Fruit fly (Drosophila melanogaster) whole organism, embryonic: ENCODE measurements around the gene CG11342.

Experiments
- Adf1 ChIP-seq: fragments of 200-800 bp; sonication (Bioruptor generic); IDR thresholded peaks from 2 replicates; pipeline ENCODE4 v1.3.6; 2022; ENCODE audit warnings: missing biosample characterization, missing genetic modification characterization
- Aef1 ChIP-seq: fragments of 200-800 bp; sonication (Bioruptor generic); IDR thresholded peaks from 3 replicates; pipeline ENCODE4 v1.3.6; 2022; ENCODE audit warnings: missing biosample characterization, missing genetic modification characterization
- CG10543 ChIP-seq: fragments of 200-800 bp; sonication (Bioruptor generic); optimal IDR thresholded peaks from 3 replicates; lab custom pipeline; 2017; ENCODE audit warnings: missing biosample characterization, mild to moderate bottlenecking, missing genetic modification characterization, moderate library complexity
- CG11247 ChIP-seq: fragments of 200-800 bp; sonication (Bioruptor generic); IDR thresholded peaks from 2 replicates; pipeline ENCODE4 v1.3.6; 2022; ENCODE audit warnings: missing biosample characterization, missing genetic modification characterization
- CG12104 ChIP-seq: fragments of 200-800 bp; sonication (Bioruptor generic); optimal IDR thresholded peaks from 3 replicates; lab custom pipeline; 2016; ENCODE audit warnings: missing biosample characterization, missing genetic modification characterization
- CG13894 ChIP-seq: fragments of 200-800 bp; sonication (Bioruptor generic); optimal IDR thresholded peaks from 3 replicates; lab custom pipeline; 2018; ENCODE audit warnings: missing biosample characterization, mild to moderate bottlenecking, missing genetic modification characterization, moderate library complexity
- CG15269 ChIP-seq: fragments of 200-800 bp; sonication (Bioruptor generic); optimal IDR thresholded peaks from 2 replicates; lab custom pipeline; 2018; ENCODE audit warnings: missing biosample characterization, mild to moderate bottlenecking, missing genetic modification characterization, moderate library complexity
- CG17829 ChIP-seq: fragments of 200-800 bp; optimal IDR thresholded peaks from 2 replicates; lab custom pipeline; 2019; ENCODE audit warnings: missing biosample characterization, mild to moderate bottlenecking, missing genetic modification characterization, moderate library complexity
- CG4360 ChIP-seq: fragments of 200-800 bp; sonication (Bioruptor generic); IDR thresholded peaks from 2 replicates; pipeline ENCODE4 v1.3.6; 2022; ENCODE audit warnings: missing biosample characterization, missing genetic modification characterization
- CG4854 ChIP-seq: fragments of 200-800 bp; sonication (Bioruptor generic); optimal IDR thresholded peaks from 2 replicates; lab custom pipeline; 2016; ENCODE audit warnings: missing biosample characterization, missing genetic modification characterization, inconsistent platforms
- CG9437 ChIP-seq: fragments of 200-800 bp; sonication (Bioruptor generic); optimal IDR thresholded peaks from 2 replicates; lab custom pipeline; 2018; ENCODE audit warnings: missing biosample characterization, mild to moderate bottlenecking, missing genetic modification characterization
- CG9727 ChIP-seq: fragments of 200-800 bp; sonication (Bioruptor generic); optimal IDR thresholded peaks from 3 replicates; lab custom pipeline; 2017; ENCODE audit warnings: missing biosample characterization, mild to moderate bottlenecking, missing genetic modification characterization
- CG9932 ChIP-seq: fragments of 200-800 bp; sonication (Bioruptor generic); IDR thresholded peaks from 2 replicates; pipeline ENCODE4 v1.3.6; 2022; ENCODE audit warnings: missing biosample characterization, missing genetic modification characterization
- CoRest ChIP-seq: fragments of 200-800 bp; sonication (Bioruptor generic); optimal IDR thresholded peaks from 3 replicates; lab custom pipeline; 2018; ENCODE audit warnings: missing biosample characterization, mild to moderate bottlenecking, missing genetic modification characterization, moderate library complexity
- D19A ChIP-seq: fragments of 200-800 bp; optimal IDR thresholded peaks from 3 replicates; lab custom pipeline; 2019; ENCODE audit warnings: missing biosample characterization, mild to moderate bottlenecking, missing genetic modification characterization, moderate library complexity
- D19B ChIP-seq: fragments of 200-800 bp; sonication (Bioruptor generic); optimal IDR thresholded peaks from 2 replicates; lab custom pipeline; 2017; ENCODE audit warnings: missing biosample characterization, mild to moderate bottlenecking, missing genetic modification characterization
- Dip2 ChIP-seq: fragments of 200-800 bp; sonication (Bioruptor generic); IDR thresholded peaks from 2 replicates; pipeline ENCODE4 v1.3.6; 2022; ENCODE audit warnings: missing biosample characterization, missing genetic modification characterization
- Doc2 ChIP-seq: fragments of 200-800 bp; sonication (Bioruptor generic); IDR thresholded peaks from 2 replicates; pipeline ENCODE4 v1.3.6; 2022; ENCODE audit warnings: missing biosample characterization, missing genetic modification characterization
- Dp ChIP-seq: fragments of 200-800 bp; sonication (Bioruptor generic); optimal IDR thresholded peaks from 2 replicates; lab custom pipeline; 2018; ENCODE audit warnings: missing biosample characterization, mild to moderate bottlenecking, missing genetic modification characterization, moderate library complexity
- Drgx ChIP-seq: fragments of 200-800 bp; sonication (Bioruptor generic); IDR thresholded peaks from 2 replicates; pipeline ENCODE4 v1.3.6; 2022; ENCODE audit warnings: missing biosample characterization, missing genetic modification characterization
- Ets65A ChIP-seq: fragments of 200-800 bp; sonication (Bioruptor generic); peaks from one replicate; lab custom pipeline; 2016; ENCODE audit warnings: missing biosample characterization, missing genetic modification characterization
- HLH3B ChIP-seq: fragments of 200-800 bp; sonication (Bioruptor generic); IDR thresholded peaks from 2 replicates; pipeline ENCODE4 v1.3.6; 2022; ENCODE audit warnings: missing biosample characterization, missing genetic modification characterization
- Hmx ChIP-seq: fragments of 200-800 bp; sonication (Bioruptor generic); optimal IDR thresholded peaks from 2 replicates; lab custom pipeline; 2016; ENCODE audit warnings: missing biosample characterization, missing genetic modification characterization
- Hr78 ChIP-seq, 2 experiments: fragments of 200-800 bp in 1 of 2; fragments of >200 bp in 1 of 2; sonication (Bioruptor generic) in 1 of 2; optimal IDR thresholded peaks; 2 replicates each; lab custom pipeline; 2017 to 2019; ENCODE audit warnings: missing biosample characterization in 2 of 2, missing genetic modification characterization in 2 of 2, mild to moderate bottlenecking in 1 of 2, moderate library complexity in 1 of 2
- Mad ChIP-seq: fragments of 200-800 bp; sonication (Bioruptor generic); optimal IDR thresholded peaks from 2 replicates; lab custom pipeline; 2016; ENCODE audit warnings: missing biosample characterization, missing genetic modification characterization
- Mes4 ChIP-seq: fragments of 200-800 bp; sonication (Bioruptor generic); optimal IDR thresholded peaks from 2 replicates; lab custom pipeline; 2016; ENCODE audit warnings: missing biosample characterization, missing genetic modification characterization
- NC2α ChIP-seq: fragments of 200-800 bp; sonication (Bioruptor generic); optimal IDR thresholded peaks from 2 replicates; lab custom pipeline; 2016; ENCODE audit warnings: missing biosample characterization, missing genetic modification characterization
- NFAT ChIP-seq: fragments of 200-800 bp; sonication (Bioruptor generic); IDR thresholded peaks from 2 replicates; pipeline ENCODE4 v1.3.6; 2022; ENCODE audit warnings: missing biosample characterization, missing genetic modification characterization
- Nf-YB ChIP-seq: fragments of 200-800 bp; sonication (Bioruptor generic); optimal IDR thresholded peaks from 3 replicates; lab custom pipeline; 2019; ENCODE audit warnings: missing biosample characterization, mild to moderate bottlenecking, missing genetic modification characterization, moderate library complexity
- Poxn ChIP-seq: fragments of 200-800 bp; sonication (Bioruptor generic); IDR thresholded peaks from 2 replicates; pipeline ENCODE4 v1.3.6; 2022; ENCODE audit warnings: missing biosample characterization, missing genetic modification characterization
- Side ChIP-seq: fragments of 200-800 bp; sonication (Bioruptor generic); optimal IDR thresholded peaks from 2 replicates; lab custom pipeline; 2016; ENCODE audit warnings: missing biosample characterization, missing genetic modification characterization
- Vsx1 ChIP-seq: fragments of 200-800 bp; sonication (Bioruptor generic); optimal IDR thresholded peaks from 2 replicates; lab custom pipeline; 2017; ENCODE audit warnings: missing biosample characterization, mild to moderate bottlenecking, missing genetic modification characterization, missing genetic modification reagents
- ac ChIP-seq: fragments of 200-800 bp; sonication (Bioruptor generic); optimal IDR thresholded peaks from 3 replicates; lab custom pipeline; 2017; ENCODE audit warnings: missing biosample characterization, mild to moderate bottlenecking, missing genetic modification characterization
- ara ChIP-seq: fragments of 200-800 bp; sonication (Bioruptor generic); IDR thresholded peaks from 2 replicates; pipeline ENCODE4 v1.3.6; 2022; ENCODE audit warnings: missing biosample characterization, missing genetic modification characterization
- ato ChIP-seq: fragments of 200-800 bp; sonication (Bioruptor generic); IDR thresholded peaks from 2 replicates; pipeline ENCODE4 v1.3.6; 2022; ENCODE audit warnings: missing biosample characterization, missing genetic modification characterization; ENCODE audit not compliant: partially characterized antibody
- chif ChIP-seq, 2 experiments: fragments of 200-800 bp; sonication (Bioruptor generic); optimal IDR thresholded peaks; 3 replicates each; lab custom pipeline; 2016; ENCODE audit warnings: missing biosample characterization in 2 of 2, missing genetic modification characterization in 2 of 2
- da ChIP-seq: fragments of 200-800 bp; sonication (Bioruptor generic); optimal IDR thresholded peaks from 2 replicates; lab custom pipeline; 2016; ENCODE audit warnings: missing biosample characterization, missing genetic modification characterization
- dysf ChIP-seq: fragments of 200-800 bp; sonication (Bioruptor generic); IDR thresholded peaks from 3 replicates; pipeline ENCODE4 v1.3.6; 2022; ENCODE audit warnings: missing biosample characterization, missing genetic modification characterization
- esg ChIP-seq: fragments of 200-800 bp; sonication (Bioruptor generic); conservative IDR thresholded peaks from 2 replicates; pipeline ENCODE4 v1.3.6; 2022; ENCODE audit warnings: missing biosample characterization, missing genetic modification characterization
- nom ChIP-seq: fragments of 200-800 bp; sonication (Bioruptor generic); optimal IDR thresholded peaks from 2 replicates; lab custom pipeline; 2017; ENCODE audit warnings: missing biosample characterization, missing genetic modification characterization, mild to moderate bottlenecking, moderate library complexity, missing genetic modification reagents
- org-1 ChIP-seq: fragments of 200-800 bp; sonication (Bioruptor generic); optimal IDR thresholded peaks from 2 replicates; lab custom pipeline; 2017; ENCODE audit warnings: missing biosample characterization, missing genetic modification characterization
- pb ChIP-seq: fragments of 200-800 bp; sonication (Bioruptor generic); optimal IDR thresholded peaks from 3 replicates; lab custom pipeline; 2016; ENCODE audit warnings: missing biosample characterization, missing genetic modification characterization
- slp2 ChIP-seq: fragments of 200-800 bp; sonication (Bioruptor generic); optimal IDR thresholded peaks from 2 replicates; lab custom pipeline; 2016; ENCODE audit warnings: missing biosample characterization, missing genetic modification characterization
- trem ChIP-seq: fragments of 200-800 bp; optimal IDR thresholded peaks from 3 replicates; lab custom pipeline; 2019; ENCODE audit warnings: missing biosample characterization, mild to moderate bottlenecking, missing genetic modification characterization, moderate library complexity
- trh ChIP-seq: fragments of 200-800 bp; sonication (Bioruptor generic); optimal IDR thresholded peaks from 2 replicates; lab custom pipeline; 2016; ENCODE audit warnings: missing biosample characterization, missing genetic modification characterization
- wek ChIP-seq: fragments of 200-800 bp; sonication (Bioruptor generic); optimal IDR thresholded peaks from 3 replicates; lab custom pipeline; 2018; ENCODE audit warnings: missing biosample characterization, mild to moderate bottlenecking, missing genetic modification characterization, moderate library complexity
- wor ChIP-seq: fragments of 200-800 bp; sonication (Bioruptor generic); IDR thresholded peaks from 2 replicates; pipeline ENCODE4 v1.3.6; 2022; ENCODE audit warnings: missing biosample characterization, missing genetic modification characterization
- zf30C ChIP-seq: fragments of 200-800 bp; sonication (Bioruptor generic); optimal IDR thresholded peaks from 3 replicates; lab custom pipeline; 2018; ENCODE audit warnings: missing biosample characterization, mild to moderate bottlenecking, missing genetic modification characterization
- zfh1 ChIP-seq: fragments of 200-800 bp; sonication (Bioruptor generic); IDR thresholded peaks from 3 replicates; pipeline ENCODE4 v1.3.6; 2022; ENCODE audit warnings: missing biosample characterization, missing genetic modification characterization
- zfh2 ChIP-seq: fragments of 200-800 bp; sonication (Bioruptor generic); optimal IDR thresholded peaks from 2 replicates; lab custom pipeline; 2016; ENCODE audit warnings: missing biosample characterization, missing genetic modification characterization

The CG11342 gene

dm6 chr3L:4406653-4407257 lies 39.5 kb upstream of the CG11342 start, which contains the start of gene TP53INP (continued):
- TF ChIP-seq nom (GFP tag; lab: Kevin White, UChicago) (peak; percentile 29), CG12104 (peak; percentile 88), Hr78 (GFP tag; optimal IDR thresholded peaks at IDR 0.05; lab: Kevin White, UChicago) (peak in 1 of 2 experiments; percentile 68), HLH3B (peak; percentile 68), Poxn (GFP tag; lab: Robert Waterston, UW) (no peak), Dip2 (GFP tag; lab: Robert Waterston, UW) (no peak), ac (GFP tag; lab: Kevin White, UChicago) (peak; percentile 71), ara (no peak), CG11247 (GFP tag; lab: Robert Waterston, UW) (0 out of 2 replicates have a peak, but pooled peaks have one; percentile 28), CoRest (tag; lab: Kevin White, UChicago) (peak; percentile 95), D19B (GFP tag; lab: Kevin White, UChicago) (peak; percentile 53), Doc2 (GFP tag; lab: Robert Waterston, UW) (no peak), Vsx1 (GFP tag; lab: Kevin White, UChicago) (peak; percentile 52), Hmx (no peak), CG9727 (peak; percentile 94), wor (GFP tag; lab: Robert Waterston, UW) (peak; percentile 65), trem (tag; lab: Kevin White, UChicago) (peak; percentile 72), zfh2 (GFP tag; lab: Kevin White, UChicago) (peak; percentile 63), wek (GFP tag; lab: Kevin White, UChicago) (peak; percentile 58), zfh1 (peak; percentile 60; the same call in 2 of the 3 replicates), CG10543 (GFP tag; lab: Kevin White, UChicago) (peak; percentile 89), D19A (tag; lab: Kevin White, UChicago) (peak; percentile 100), slp2 (GFP tag; lab: Kevin White, UChicago) (peak; percentile 69), Side (GFP tag; lab: Kevin White, UChicago) (peak; percentile 65), CG9932 (GFP tag; lab: Robert Waterston, UW) (peak; percentile 68; the same call in 1 of the 2 replicates), Drgx (GFP tag; lab: Robert Waterston, UW) (peak; percentile 69), org-1 (peak; percentile 91), Mad (peak; percentile 40), CG4360 (GFP tag; lab: Robert Waterston, UW) (no peak), zf30C (GFP tag; lab: Kevin White, UChicago) (no peak), Aef1 (peak; percentile 52; the same call in 2 of the 3 replicates), pb (GFP tag; lab: Kevin White, UChicago) (peak; percentile 55), Dp (GFP tag; lab: Kevin White, UChicago) (no peak), Ets65A (GFP tag; lab: Kevin White, UChicago) (peak; percentile 91), NC2α (peak; percentile 36), CG13894 (tag; lab: Kevin White, UChicago) (peak; percentile 64), Nf-YB (GFP tag; lab: Kevin White, UChicago) (peak; percentile 79), Adf1 (GFP tag; lab: Robert Waterston, UW) (peak; percentile 28; the same call in 1 of the 2 replicates), da (GFP tag; lab: Kevin White, UChicago) (peak; percentile 46), NFAT (GFP tag; lab: Robert Waterston, UW) (no peak), CG4854 (GFP tag; lab: Kevin White, UChicago) (peak; percentile 68), dysf (GFP tag; lab: Robert Waterston, UW) (peak; percentile 86), CG15269 (tag; lab: Kevin White, UChicago) (peak; percentile 93), ato (GFP tag; lab: Robert Waterston, UW) (no peak), CG17829 (tag; lab: Kevin White, UChicago) (peak; percentile 89), Mes4 (GFP tag; lab: Kevin White, UChicago) (peak; percentile 70), trh (GFP tag; lab: Kevin White, UChicago) (peak; percentile 79), CG9437 (GFP tag; lab: Kevin White, UChicago) (peak; percentile 90), chif (GFP tag; optimal IDR thresholded peaks at IDR 0.05; lab: Kevin White, UChicago) (peak; percentile 64 to 77), esg (GFP tag; lab: Robert Waterston, UW) (peak; percentile 83)
